Fruit fly (Drosophila melanogaster) whole organism, embryonic: ENCODE data around the gene Abl.

Experiments used
- Adf1 ChIP-seq: fragments of 200-800 bp; sonication (Bioruptor generic); IDR thresholded peaks from 2 replicates; pipeline ENCODE4 v1.3.6; 2022; ENCODE audit warnings: missing biosample characterization, missing genetic modification characterization
- Awh ChIP-seq: fragments of 200-800 bp; sonication (Bioruptor generic); IDR thresholded peaks from 2 replicates; pipeline ENCODE4, ENCODE4 v1.3.6; 2022; ENCODE audit warnings: missing biosample characterization, missing genetic modification characterization
- B-H1 ChIP-seq: fragments of 200-800 bp; sonication (Bioruptor generic); IDR thresholded peaks from 3 replicates; pipeline ENCODE4 v1.3.6; 2022; ENCODE audit warnings: missing biosample characterization, missing genetic modification characterization
- CG10543 ChIP-seq: fragments of 200-800 bp; sonication (Bioruptor generic); optimal IDR thresholded peaks from 3 replicates; lab custom pipeline; 2017; ENCODE audit warnings: missing biosample characterization, mild to moderate bottlenecking, missing genetic modification characterization, moderate library complexity
- CG11247 ChIP-seq: fragments of 200-800 bp; sonication (Bioruptor generic); IDR thresholded peaks from 2 replicates; pipeline ENCODE4 v1.3.6; 2022; ENCODE audit warnings: missing biosample characterization, missing genetic modification characterization
- CG11504 ChIP-seq: fragments of 200-800 bp; sonication (Bioruptor generic); optimal IDR thresholded peaks from 3 replicates; lab custom pipeline; 2019; ENCODE audit warnings: missing biosample characterization, mild to moderate bottlenecking, missing genetic modification characterization, moderate library complexity
- CG12744 ChIP-seq: fragments of 200-800 bp; sonication (Bioruptor generic); optimal IDR thresholded peaks from 2 replicates; lab custom pipeline; 2016; ENCODE audit warnings: missing biosample characterization, missing genetic modification characterization
- CG12769 ChIP-seq: fragments of 200-800 bp; sonication (Bioruptor generic); optimal IDR thresholded peaks from 2 replicates; lab custom pipeline; 2019; ENCODE audit warnings: missing biosample characterization, mild to moderate bottlenecking, missing genetic modification characterization, moderate library complexity
- CG14860 ChIP-seq: fragments of 200-800 bp; sonication (Bioruptor generic); IDR thresholded peaks from 3 replicates; pipeline ENCODE4 v1.3.6; 2022; ENCODE audit warnings: missing biosample characterization, missing genetic modification characterization; ENCODE audit not compliant: partially characterized antibody
- CG17328 ChIP-seq: fragments of 200-800 bp; sonication (Bioruptor generic); IDR thresholded peaks from 2 replicates; pipeline ENCODE4 v1.3.6; 2022; ENCODE audit warnings: missing biosample characterization, missing genetic modification characterization
- CG2199 ChIP-seq: fragments of 200-800 bp; sonication (Bioruptor generic); IDR thresholded peaks from 3 replicates; pipeline ENCODE4 v1.3.6; 2022; ENCODE audit warnings: missing biosample characterization, missing genetic modification characterization
- CG30020 ChIP-seq: fragments of 200-800 bp; optimal IDR thresholded peaks from 2 replicates; lab custom pipeline; 2019; ENCODE audit warnings: missing biosample characterization, mild to moderate bottlenecking, missing genetic modification characterization, moderate library complexity
- CG3847 ChIP-seq: fragments of 200-800 bp; sonication (Bioruptor generic); IDR thresholded peaks from 2 replicates; pipeline ENCODE4 v1.3.6; 2022; ENCODE audit warnings: missing biosample characterization, missing genetic modification characterization
- CG43689 ChIP-seq: fragments of 200-800 bp; sonication (Bioruptor generic); IDR thresholded peaks from 2 replicates; pipeline ENCODE4 v1.3.6; 2022; ENCODE audit warnings: missing biosample characterization, missing genetic modification characterization
- CG6272 ChIP-seq: fragments of 200-800 bp; sonication (Bioruptor generic); IDR thresholded peaks from 2 replicates; pipeline ENCODE4 v1.3.6; 2022; ENCODE audit warnings: missing biosample characterization, missing genetic modification characterization
- CG6813 ChIP-seq: fragments of 200-800 bp; sonication (Bioruptor generic); optimal IDR thresholded peaks from 2 replicates; lab custom pipeline; 2017; ENCODE audit warnings: missing biosample characterization, missing genetic modification characterization, mild to moderate bottlenecking, moderate library complexity, missing genetic modification reagents
- CG8281 ChIP-seq: fragments of 200-800 bp; sonication (Bioruptor generic); optimal IDR thresholded peaks from 2 replicates; lab custom pipeline; 2018; ENCODE audit warnings: missing biosample characterization, mild to moderate bottlenecking, missing genetic modification characterization, moderate library complexity
- CG8765 ChIP-seq: fragments of 200-800 bp; sonication (Bioruptor generic); IDR thresholded peaks from 2 replicates; pipeline ENCODE4 v1.3.6; 2022; ENCODE audit warnings: missing biosample characterization, missing genetic modification characterization
- CG9437 ChIP-seq: fragments of 200-800 bp; sonication (Bioruptor generic); optimal IDR thresholded peaks from 2 replicates; lab custom pipeline; 2018; ENCODE audit warnings: missing biosample characterization, mild to moderate bottlenecking, missing genetic modification characterization
- CHES-1-like ChIP-seq: fragments of 200-800 bp; sonication (Bioruptor generic); optimal IDR thresholded peaks from 2 replicates; lab custom pipeline; 2016; ENCODE audit warnings: missing biosample characterization, missing genetic modification characterization
- Dad ChIP-seq: fragments of 200-800 bp; sonication (Bioruptor generic); optimal IDR thresholded peaks from 3 replicates; lab custom pipeline; 2016; ENCODE audit warnings: missing biosample characterization, missing genetic modification characterization
- Deaf1 ChIP-seq: fragments of 200-800 bp; optimal IDR thresholded peaks from 3 replicates; lab custom pipeline; 2019; ENCODE audit warnings: missing biosample characterization, mild to moderate bottlenecking, missing genetic modification characterization, moderate library complexity
- Doc3 ChIP-seq: fragments of 200-800 bp; sonication (Bioruptor generic); IDR thresholded peaks from 3 replicates; pipeline ENCODE4 v1.3.6; 2022; ENCODE audit warnings: missing biosample characterization, missing genetic modification characterization; ENCODE audit not compliant: partially characterized antibody
- E2f1 ChIP-seq: fragments of 200-800 bp; sonication (Bioruptor generic); IDR thresholded peaks from 2 replicates; pipeline ENCODE4 v1.3.6; 2022; ENCODE audit warnings: missing biosample characterization, missing genetic modification characterization
- Lim3 ChIP-seq: fragments of 200-800 bp; sonication (Bioruptor generic); IDR thresholded peaks from 2 replicates; pipeline ENCODE4 v1.3.6; 2022; ENCODE audit warnings: missing biosample characterization, missing genetic modification characterization
- Lpt ChIP-seq: fragments of >200 bp; optimal IDR thresholded peaks from 2 replicates; lab custom pipeline; 2018; ENCODE audit warnings: missing biosample characterization, missing genetic modification characterization
- Mad ChIP-seq: fragments of 200-800 bp; sonication (Bioruptor generic); optimal IDR thresholded peaks from 2 replicates; lab custom pipeline; 2016; ENCODE audit warnings: missing biosample characterization, missing genetic modification characterization
- Neu2 ChIP-seq: fragments of 200-800 bp; sonication (Bioruptor generic); optimal IDR thresholded peaks from 3 replicates; lab custom pipeline; 2016; ENCODE audit warnings: missing biosample characterization, missing genetic modification characterization, borderline replicate concordance
- Oaz ChIP-seq: fragments of 200-800 bp; sonication (Bioruptor generic); IDR thresholded peaks from 2 replicates; pipeline ENCODE4 v1.3.6; 2022; ENCODE audit warnings: missing biosample characterization, missing genetic modification characterization
- Rx ChIP-seq: fragments of 200-800 bp; sonication (Bioruptor generic); IDR thresholded peaks from 2 replicates; pipeline ENCODE4 v1.3.6; 2022; ENCODE audit warnings: missing biosample characterization, missing genetic modification characterization
- Sin3A ChIP-seq: fragments of >200 bp; optimal IDR thresholded peaks from 2 replicates; lab custom pipeline; 2018
- Vsx1 ChIP-seq: fragments of 200-800 bp; sonication (Bioruptor generic); optimal IDR thresholded peaks from 2 replicates; lab custom pipeline; 2017; ENCODE audit warnings: missing biosample characterization, mild to moderate bottlenecking, missing genetic modification characterization, missing genetic modification reagents
- ase ChIP-seq: fragments of 200-800 bp; sonication (Bioruptor generic); IDR thresholded peaks from 3 replicates; pipeline ENCODE4 v1.3.6; 2022; ENCODE audit warnings: missing biosample characterization, missing genetic modification characterization
- ato ChIP-seq: fragments of 200-800 bp; sonication (Bioruptor generic); IDR thresholded peaks from 2 replicates; pipeline ENCODE4 v1.3.6; 2022; ENCODE audit warnings: missing biosample characterization, missing genetic modification characterization; ENCODE audit not compliant: partially characterized antibody
- fd102C ChIP-seq: fragments of 200-800 bp; sonication (Bioruptor generic); optimal IDR thresholded peaks from 2 replicates; lab custom pipeline; 2018; ENCODE audit warnings: missing biosample characterization, mild to moderate bottlenecking, missing genetic modification characterization, moderate library complexity
- gcm2 ChIP-seq: fragments of 200-800 bp; sonication (Bioruptor generic); optimal IDR thresholded peaks from 2 replicates; lab custom pipeline; 2016; ENCODE audit warnings: missing biosample characterization, missing genetic modification characterization
- gro ChIP-seq: fragments of 200-800 bp; sonication (Bioruptor generic); optimal IDR thresholded peaks from 2 replicates; lab custom pipeline; 2016; ENCODE audit warnings: missing biosample characterization, missing genetic modification characterization
- hbn ChIP-seq: fragments of 200-800 bp; sonication (Bioruptor generic); IDR thresholded peaks from 2 replicates; pipeline ENCODE4 v1.3.6; 2022; ENCODE audit warnings: missing biosample characterization, missing genetic modification characterization; ENCODE audit not compliant: partially characterized antibody
- jigr1 ChIP-seq: fragments of 200-800 bp; sonication (Bioruptor generic); IDR thresholded peaks from 3 replicates; pipeline ENCODE4 v1.3.6; 2022; ENCODE audit warnings: missing biosample characterization, missing genetic modification characterization
- luna ChIP-seq: fragments of 200-800 bp; sonication (Bioruptor generic); optimal IDR thresholded peaks from 2 replicates; lab custom pipeline; 2016; ENCODE audit warnings: missing biosample characterization, missing genetic modification characterization
- maf-S ChIP-seq: fragments of 200-800 bp; sonication (Bioruptor generic); optimal IDR thresholded peaks from 2 replicates; lab custom pipeline; 2016; ENCODE audit warnings: missing biosample characterization, missing genetic modification characterization
- mam ChIP-seq: fragments of 200-800 bp; sonication (Bioruptor generic); optimal IDR thresholded peaks from 3 replicates; lab custom pipeline; 2016; ENCODE audit warnings: missing biosample characterization, missing genetic modification characterization
- onecut ChIP-seq: fragments of 200-800 bp; sonication (Bioruptor generic); IDR thresholded peaks from 2 replicates; pipeline ENCODE4 v1.3.6; 2022; ENCODE audit warnings: missing biosample characterization, missing genetic modification characterization
- pb ChIP-seq: fragments of 200-800 bp; sonication (Bioruptor generic); optimal IDR thresholded peaks from 3 replicates; lab custom pipeline; 2016; ENCODE audit warnings: missing biosample characterization, missing genetic modification characterization
- pita ChIP-seq: fragments of 200-800 bp; sonication (Bioruptor generic); optimal IDR thresholded peaks from 2 replicates; lab custom pipeline; 2017; ENCODE audit warnings: missing biosample characterization, mild to moderate bottlenecking, missing genetic modification characterization
- sc ChIP-seq, 3 experiments: fragments of >200 bp in 2 of 3; fragments of 200-800 bp in 1 of 3; sonication (Bioruptor generic) in 1 of 3; optimal IDR thresholded peaks; 2 replicates in 2 of 3; 3 replicates in 1 of 3; lab custom pipeline; 2017; ENCODE audit warnings: mild to moderate bottlenecking in 1 of 3, missing biosample characterization in 1 of 3, missing genetic modification characterization in 1 of 3, missing genetic modification reagents in 1 of 3
- sim ChIP-seq: fragments of 200-800 bp; sonication (Bioruptor generic); IDR thresholded peaks from 2 replicates; pipeline ENCODE4 v1.3.6; 2022; ENCODE audit warnings: missing biosample characterization, missing genetic modification characterization
- slbo ChIP-seq: fragments of 200-800 bp; sonication (Bioruptor generic); IDR thresholded peaks from 2 replicates; pipeline ENCODE4 v1.3.6; 2022; ENCODE audit warnings: missing biosample characterization, missing genetic modification characterization
- toy ChIP-seq: fragments of 200-800 bp; sonication (Bioruptor generic); IDR thresholded peaks from 2 replicates; pipeline ENCODE4 v1.3.6; 2022; ENCODE audit warnings: missing biosample characterization, missing genetic modification characterization
- z ChIP-seq: fragments of 200-800 bp; sonication (Bioruptor generic); IDR thresholded peaks from 3 replicates; pipeline ENCODE4 v1.3.6; 2022; ENCODE audit warnings: missing biosample characterization, missing genetic modification characterization
- zen2 ChIP-seq: fragments of 200-800 bp; sonication (Bioruptor generic); IDR thresholded peaks from 3 replicates; pipeline ENCODE4 v1.3.6; 2022; ENCODE audit warnings: missing biosample characterization, missing genetic modification characterization; ENCODE audit not compliant: partially characterized antibody

The Abl gene

DNA sequence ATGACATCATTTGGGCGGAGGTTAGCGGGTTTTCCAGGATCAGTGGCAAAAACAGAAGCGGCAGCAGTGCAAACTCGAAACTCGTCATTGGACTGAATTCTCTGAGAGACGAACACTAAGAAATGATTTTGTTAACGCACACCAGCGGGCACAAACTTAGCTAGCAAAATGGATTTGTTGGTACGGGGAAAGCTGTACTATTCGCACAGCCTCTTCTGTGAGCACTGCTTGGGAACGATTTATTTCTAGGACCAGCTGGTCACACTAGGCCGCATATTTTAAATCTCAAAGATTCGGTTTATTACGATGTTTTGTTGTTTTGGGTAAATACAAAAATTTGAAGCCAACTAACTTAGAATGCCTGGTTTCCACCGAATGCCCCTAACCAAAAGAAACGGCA is 38.6 kb downstream of the Abl start, which contains the start of gene CG4098 (continued):
- TF ChIP-seq CHES-1-like (peak; percentile 46), Sin3A (lab: Kevin White, UChicago) (peak; percentile 17), Lim3 (GFP tag; lab: Robert Waterston, UW) (no peak), E2f1 (GFP tag; lab: Robert Waterston, UW) (peak; percentile 52; the same call in 1 of the 2 replicates), Awh (GFP tag; lab: Robert Waterston, UW) (peak; percentile 39; the same call in 1 of the 2 replicates), Mad (no peak), sc (optimal IDR thresholded peaks at IDR 0.05; lab: Kevin White, UChicago) (no peak), sc (GFP tag; optimal IDR thresholded peaks at IDR 0.05; lab: Kevin White, UChicago) (no peak), Dad (GFP tag; lab: Kevin White, UChicago) (no peak), Rx (GFP tag; lab: Robert Waterston, UW) (0 out of 2 replicates have a peak, but pooled peaks have one; percentile 32), CG2199 (peak; percentile 77; the same call in 2 of the 3 replicates), luna (peak; percentile 10), sim (GFP tag; lab: Robert Waterston, UW) (no peak), Lpt (GFP tag; lab: Kevin White, UChicago) (no peak), mam (GFP tag; lab: Kevin White, UChicago) (peak; percentile 69), onecut (peak; percentile 56), slbo (GFP tag; lab: Robert Waterston, UW) (peak; percentile 92), CG17328 (peak; percentile 71), CG6272 (GFP tag; lab: Robert Waterston, UW) (peak; percentile 31; the same call in 1 of the 2 replicates), Deaf1 (no peak), CG12744 (GFP tag; lab: Kevin White, UChicago) (peak; percentile 46), CG8765 (GFP tag; lab: Robert Waterston, UW) (no peak), maf-S (GFP tag; lab: Kevin White, UChicago) (peak; percentile 19), gro (peak; percentile 62), CG10543 (GFP tag; lab: Kevin White, UChicago) (peak; percentile 27), z (GFP tag; lab: Robert Waterston, UW) (no peak), jigr1 (GFP tag; lab: Robert Waterston, UW) (no peak), CG8281 (tag; lab: Kevin White, UChicago) (no peak), zen2 (GFP tag; lab: Robert Waterston, UW) (no peak), CG3847 (GFP tag; lab: Robert Waterston, UW) (peak; percentile 93), Oaz (GFP tag; lab: Robert Waterston, UW) (no peak), Doc3 (GFP tag; lab: Robert Waterston, UW) (0 out of 3 replicates have a peak, but pooled peaks have one; percentile 10), CG6813 (GFP tag; lab: Kevin White, UChicago) (no peak), CG9437 (no peak), CG14860 (GFP tag; lab: Robert Waterston, UW) (no peak), toy (GFP tag; lab: Robert Waterston, UW) (no peak), Neu2 (GFP tag; lab: Kevin White, UChicago) (no peak), Vsx1 (GFP tag; lab: Kevin White, UChicago) (no peak), Adf1 (GFP tag; lab: Robert Waterston, UW) (peak; percentile 27; the same call in 1 of the 2 replicates), hbn (GFP tag; lab: Robert Waterston, UW) (peak; percentile 21; the same call in 1 of the 2 replicates), ase (GFP tag; lab: Robert Waterston, UW) (peak; percentile 53; the same call in 2 of the 3 replicates), CG11504 (tag; lab: Kevin White, UChicago) (peak; percentile 44), pita (GFP tag; lab: Kevin White, UChicago) (no peak), gcm2 (GFP tag; lab: Kevin White, UChicago) (peak; percentile 29), CG30020 (tag; lab: Kevin White, UChicago) (no peak), B-H1 (peak; percentile 24; the same call in 2 of the 3 replicates), ato (no peak), fd102C (GFP tag; lab: Kevin White, UChicago) (no peak), CG12769 (tag; lab: Kevin White, UChicago) (peak; percentile 78), CG43689 (GFP tag; lab: Robert Waterston, UW) (no peak), CG11247 (GFP tag; lab: Robert Waterston, UW) (peak; percentile 64), pb (GFP tag; lab: Kevin White, UChicago) (no peak)
